Fruit fly (Drosophila melanogaster) whole organism, embryonic: ENCODE measurements around the gene CG42404.

ENCODE experiments used
- B-H2 ChIP-seq: fragments of 200-800 bp; sonication (Bioruptor generic); optimal IDR thresholded peaks from 2 replicates; lab custom pipeline; 2018; ENCODE audit warnings: missing biosample characterization, mild to moderate bottlenecking, missing genetic modification characterization
- Blimp-1 ChIP-seq: fragments of 200-800 bp; sonication (Bioruptor generic); optimal IDR thresholded peaks from 3 replicates; lab custom pipeline; 2018; ENCODE audit warnings: missing biosample characterization, missing genetic modification characterization, mild to moderate bottlenecking, moderate library complexity, missing genetic modification reagents
- CG10209 ChIP-seq: fragments of 200-800 bp; sonication (Bioruptor generic); optimal IDR thresholded peaks from 3 replicates; lab custom pipeline; 2017; ENCODE audit warnings: missing biosample characterization, mild to moderate bottlenecking, missing genetic modification characterization, missing genetic modification reagents
- CG11695 ChIP-seq: fragments of 200-800 bp; sonication (Bioruptor generic); IDR thresholded peaks from 3 replicates; pipeline ENCODE4 v1.3.6; 2022; ENCODE audit warnings: missing biosample characterization, missing genetic modification characterization
- CG11696 ChIP-seq: fragments of 200-800 bp; sonication (Bioruptor generic); IDR thresholded peaks from 2 replicates; pipeline ENCODE4 v1.3.6; 2022; ENCODE audit warnings: missing biosample characterization, missing genetic modification characterization
- CG12942 ChIP-seq: fragments of 200-800 bp; sonication (Bioruptor generic); optimal IDR thresholded peaks from 3 replicates; lab custom pipeline; 2016; ENCODE audit warnings: missing biosample characterization, missing genetic modification characterization
- CG13296 ChIP-seq: fragments of 200-800 bp; sonication (Bioruptor generic); optimal IDR thresholded peaks from 3 replicates; lab custom pipeline; 2018; ENCODE audit warnings: missing biosample characterization, mild to moderate bottlenecking, missing genetic modification characterization
- CG15073 ChIP-seq: fragments of 200-800 bp; sonication (Bioruptor generic); optimal IDR thresholded peaks from 2 replicates; lab custom pipeline; 2016; ENCODE audit warnings: missing biosample characterization, missing genetic modification characterization
- CG1603 ChIP-seq: fragments of 200-800 bp; sonication (Bioruptor generic); optimal IDR thresholded peaks from 2 replicates; lab custom pipeline; 2019; ENCODE audit warnings: missing biosample characterization, mild to moderate bottlenecking, missing genetic modification characterization, moderate library complexity
- CG17912 ChIP-seq: fragments of 200-800 bp; sonication (Bioruptor generic); optimal IDR thresholded peaks from 2 replicates; lab custom pipeline; 2018; ENCODE audit warnings: missing biosample characterization, mild to moderate bottlenecking, missing genetic modification characterization
- CG2678 ChIP-seq: fragments of 200-800 bp; sonication (Bioruptor generic); optimal IDR thresholded peaks from 3 replicates; lab custom pipeline; 2019; ENCODE audit warnings: missing biosample characterization, mild to moderate bottlenecking, missing genetic modification characterization, moderate library complexity
- CG3065 ChIP-seq: fragments of 200-800 bp; sonication (Bioruptor generic); optimal IDR thresholded peaks from 2 replicates; lab custom pipeline; 2016; ENCODE audit warnings: missing biosample characterization, missing genetic modification characterization
- CG31441 ChIP-seq: fragments of 200-800 bp; sonication (Bioruptor generic); IDR thresholded peaks from 2 replicates; pipeline ENCODE4 v1.3.6; 2022; ENCODE audit warnings: missing biosample characterization, missing genetic modification characterization
- CG33213 ChIP-seq: fragments of 200-800 bp; sonication (Bioruptor generic); optimal IDR thresholded peaks from 3 replicates; lab custom pipeline; 2016; ENCODE audit warnings: missing biosample characterization, missing genetic modification characterization
- CG42726 ChIP-seq: fragments of 200-800 bp; sonication (Bioruptor generic); IDR thresholded peaks from 2 replicates; pipeline ENCODE4 v1.3.6; 2022; ENCODE audit warnings: missing biosample characterization, missing genetic modification characterization; ENCODE audit not compliant: partially characterized antibody
- CG7372 ChIP-seq: fragments of 200-800 bp; sonication (Bioruptor generic); IDR thresholded peaks from 2 replicates; pipeline ENCODE4 v1.3.6; 2022; ENCODE audit warnings: missing biosample characterization, missing genetic modification characterization
- CG7839 ChIP-seq: fragments of 200-800 bp; sonication (Bioruptor generic); optimal IDR thresholded peaks from 3 replicates; lab custom pipeline; 2018; ENCODE audit warnings: missing biosample characterization, mild to moderate bottlenecking, missing genetic modification characterization, moderate library complexity
- CG8290 ChIP-seq, 3 experiments: fragments of 200-800 bp; sonication (Bioruptor generic); optimal IDR thresholded peaks; 2 replicates each; lab custom pipeline; 2016 to 2019; ENCODE audit warnings: missing biosample characterization in 3 of 3, missing genetic modification characterization in 3 of 3, mild to moderate bottlenecking in 2 of 3, moderate library complexity in 1 of 3
- Ets65A ChIP-seq: fragments of 200-800 bp; sonication (Bioruptor generic); peaks from one replicate; lab custom pipeline; 2016; ENCODE audit warnings: missing biosample characterization, missing genetic modification characterization
- HHEX ChIP-seq: fragments of 200-800 bp; sonication (Bioruptor generic); optimal IDR thresholded peaks from 3 replicates; lab custom pipeline; 2017; ENCODE audit warnings: missing biosample characterization, mild to moderate bottlenecking, missing genetic modification characterization, missing genetic modification reagents
- HmgD ChIP-seq: fragments of 200-800 bp; sonication (Bioruptor generic); optimal IDR thresholded peaks from 3 replicates; lab custom pipeline; 2016; ENCODE audit warnings: missing biosample characterization, missing genetic modification characterization
- Hr78 ChIP-seq, 2 experiments: fragments of 200-800 bp in 1 of 2; fragments of >200 bp in 1 of 2; sonication (Bioruptor generic) in 1 of 2; optimal IDR thresholded peaks; 2 replicates each; lab custom pipeline; 2017 to 2019; ENCODE audit warnings: missing biosample characterization in 2 of 2, missing genetic modification characterization in 2 of 2, mild to moderate bottlenecking in 1 of 2, moderate library complexity in 1 of 2
- Jarid2 ChIP-seq: fragments of 200-800 bp; sonication (Bioruptor generic); optimal IDR thresholded peaks from 3 replicates; lab custom pipeline; 2017; ENCODE audit warnings: mild to moderate bottlenecking, missing biosample characterization, missing genetic modification reagents, missing genetic modification characterization
- Lhr ChIP-seq: fragments of 200-800 bp; sonication (Bioruptor generic); optimal IDR thresholded peaks from 3 replicates; lab custom pipeline; 2017; ENCODE audit warnings: mild to moderate bottlenecking, missing biosample characterization, missing genetic modification reagents, missing genetic modification characterization
- MTF-1 ChIP-seq: fragments of 200-800 bp; sonication (Bioruptor generic); optimal IDR thresholded peaks from 2 replicates; lab custom pipeline; 2018; ENCODE audit warnings: missing biosample characterization, mild to moderate bottlenecking, missing genetic modification characterization, borderline replicate concordance
- Mad ChIP-seq: fragments of 200-800 bp; sonication (Bioruptor generic); optimal IDR thresholded peaks from 2 replicates; lab custom pipeline; 2016; ENCODE audit warnings: missing biosample characterization, missing genetic modification characterization
- Med ChIP-seq: fragments of 200-800 bp; sonication (Bioruptor generic); peaks from one replicate; lab custom pipeline; 2016; ENCODE audit warnings: missing biosample characterization, missing genetic modification characterization, mild to moderate bottlenecking, inconsistent platforms, moderate library complexity
- NfI ChIP-seq: fragments of 200-800 bp; sonication (Bioruptor generic); optimal IDR thresholded peaks from 3 replicates; lab custom pipeline; 2018; ENCODE audit warnings: missing biosample characterization, mild to moderate bottlenecking, missing genetic modification characterization, moderate library complexity
- Optix ChIP-seq: fragments of 200-800 bp; sonication (Bioruptor generic); IDR thresholded peaks from 3 replicates; pipeline ENCODE4 v1.3.6; 2022; ENCODE audit warnings: missing biosample characterization, missing genetic modification characterization
- PHDP ChIP-seq: fragments of 200-800 bp; sonication (Bioruptor generic); optimal IDR thresholded peaks from 3 replicates; lab custom pipeline; 2018; ENCODE audit warnings: missing biosample characterization, mild to moderate bottlenecking, missing genetic modification characterization, moderate library complexity
- Scr ChIP-seq: fragments of 200-800 bp; sonication (Bioruptor generic); IDR thresholded peaks from 2 replicates; pipeline ENCODE4 v1.3.6; 2022; ENCODE audit warnings: missing biosample characterization, missing genetic modification characterization; ENCODE audit not compliant: partially characterized antibody
- ato ChIP-seq: fragments of 200-800 bp; sonication (Bioruptor generic); IDR thresholded peaks from 2 replicates; pipeline ENCODE4 v1.3.6; 2022; ENCODE audit warnings: missing biosample characterization, missing genetic modification characterization; ENCODE audit not compliant: partially characterized antibody
- chinmo ChIP-seq: fragments of 200-800 bp; sonication (Bioruptor generic); IDR thresholded peaks from 4 replicates; pipeline ENCODE4 v1.3.6; 2022; ENCODE audit warnings: missing biosample characterization, missing genetic modification characterization; ENCODE audit not compliant: partially characterized antibody
- dati ChIP-seq: fragments of 200-800 bp; sonication (Bioruptor generic); IDR thresholded peaks from 2 replicates; pipeline ENCODE4 v1.3.6; 2022; ENCODE audit warnings: missing biosample characterization, missing genetic modification characterization
- dimm ChIP-seq: fragments of 200-800 bp; sonication (Bioruptor generic); IDR thresholded peaks from 2 replicates; pipeline ENCODE4 v1.3.6; 2022; ENCODE audit warnings: missing biosample characterization, missing genetic modification characterization
- dmrt11E ChIP-seq: fragments of 200-800 bp; sonication (Bioruptor generic); optimal IDR thresholded peaks from 3 replicates; lab custom pipeline; 2018; ENCODE audit warnings: missing biosample characterization, mild to moderate bottlenecking, missing genetic modification characterization, moderate library complexity
- ems ChIP-seq: fragments of 200-800 bp; sonication (Bioruptor generic); optimal IDR thresholded peaks from 3 replicates; lab custom pipeline; 2016; ENCODE audit warnings: missing biosample characterization, missing genetic modification characterization
- gsb ChIP-seq: fragments of 200-800 bp; sonication (Bioruptor generic); IDR thresholded peaks from 2 replicates; pipeline ENCODE4 v1.3.6; 2022; ENCODE audit warnings: missing biosample characterization, missing genetic modification characterization
- ham ChIP-seq: fragments of 200-800 bp; sonication (Bioruptor generic); IDR thresholded peaks from 2 replicates; pipeline ENCODE4 v1.3.6; 2022; ENCODE audit warnings: missing biosample characterization, missing genetic modification characterization
- hb ChIP-seq: fragments of 200-800 bp; sonication (Bioruptor generic); IDR thresholded peaks from 3 replicates; pipeline ENCODE4 v1.3.6; 2022; ENCODE audit warnings: missing biosample characterization, missing genetic modification characterization; ENCODE audit not compliant: partially characterized antibody
- inv ChIP-seq: fragments of 200-800 bp; sonication (Bioruptor generic); IDR thresholded peaks from 2 replicates; pipeline ENCODE4 v1.3.6; 2022; ENCODE audit warnings: missing biosample characterization, missing genetic modification characterization; ENCODE audit not compliant: partially characterized antibody
- nerfin-2 ChIP-seq: fragments of 200-800 bp; sonication (Bioruptor generic); IDR thresholded peaks from 2 replicates; pipeline ENCODE4 v1.3.6; 2022; ENCODE audit warnings: missing biosample characterization, missing genetic modification characterization; ENCODE audit not compliant: partially characterized antibody
- pros ChIP-seq: fragments of 200-800 bp; sonication (Bioruptor generic); optimal IDR thresholded peaks from 3 replicates; lab custom pipeline; 2019; ENCODE audit warnings: missing biosample characterization, mild to moderate bottlenecking, missing genetic modification characterization, moderate library complexity
- sens ChIP-seq: fragments of 200-800 bp; sonication (Bioruptor generic); peaks from one replicate; lab custom pipeline; 2016; ENCODE audit warnings: missing biosample characterization, missing genetic modification characterization
- shn ChIP-seq: fragments of 200-800 bp; sonication (Bioruptor generic); optimal IDR thresholded peaks from 3 replicates; lab custom pipeline; 2016; ENCODE audit warnings: missing biosample characterization, missing genetic modification characterization
- slp2 ChIP-seq: fragments of 200-800 bp; sonication (Bioruptor generic); optimal IDR thresholded peaks from 2 replicates; lab custom pipeline; 2016; ENCODE audit warnings: missing biosample characterization, missing genetic modification characterization
- zen2 ChIP-seq: fragments of 200-800 bp; sonication (Bioruptor generic); IDR thresholded peaks from 3 replicates; pipeline ENCODE4 v1.3.6; 2022; ENCODE audit warnings: missing biosample characterization, missing genetic modification characterization; ENCODE audit not compliant: partially characterized antibody
- zfh2 ChIP-seq: fragments of 200-800 bp; sonication (Bioruptor generic); optimal IDR thresholded peaks from 2 replicates; lab custom pipeline; 2016; ENCODE audit warnings: missing biosample characterization, missing genetic modification characterization

CG42404 gene

DNA sequence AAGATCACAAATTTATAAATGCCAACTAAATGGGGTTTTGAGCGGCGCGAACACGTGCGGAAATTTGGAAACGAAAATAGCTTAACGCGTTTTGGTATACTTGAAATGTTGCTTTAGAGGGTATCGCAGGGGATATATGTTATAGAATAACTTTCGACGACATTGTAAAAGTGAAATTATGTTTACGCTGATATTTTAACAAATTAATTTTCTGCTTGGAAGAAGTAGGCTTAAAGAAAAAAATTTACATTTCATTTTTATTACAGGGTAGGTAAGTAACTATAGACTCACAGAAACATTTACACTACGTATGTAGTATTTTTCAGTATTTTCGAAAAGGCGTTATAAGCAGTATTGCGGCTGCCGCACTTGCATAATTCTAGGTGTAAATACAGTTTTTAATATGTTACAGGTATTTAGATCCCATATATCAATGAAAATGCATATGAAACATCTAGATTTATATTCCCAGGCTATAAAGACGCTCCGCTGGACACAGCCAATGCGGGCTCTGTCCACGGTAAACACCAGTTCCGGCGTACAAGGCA lies 20.5 kb upstream of the CG42404 start, which contains the start of the genes Art3 and mRpS10 (continued):
- TF ChIP-seq CG11696: peak; percentile 99
- TF ChIP-seq CG7839: peak; percentile 100
- peak; percentile 100 for TF ChIP-seq CG17912 (GFP tag; lab: Kevin White, UChicago)
- TF ChIP-seq HmgD (GFP tag; lab: Kevin White, UChicago): peak; percentile 99
- TF ChIP-seq dimm (GFP tag; lab: Robert Waterston, UW): peak; percentile 100
- peak; percentile 100 for TF ChIP-seq sens
- TF ChIP-seq slp2 (GFP tag; lab: Kevin White, UChicago): peak; percentile 100
- peak; percentile 100 for TF ChIP-seq CG8290 (GFP tag; optimal IDR thresholded peaks at IDR 0.05; lab: Kevin White, UChicago)
- TF ChIP-seq CG8290 (tag; optimal IDR thresholded peaks at IDR 0.05; lab: Kevin White, UChicago): peak; percentile 99 to 100
- TF ChIP-seq Med (GFP tag; lab: Kevin White, UChicago): peak; percentile 100
- peak in 1 of 2 experiments; percentile 98 for TF ChIP-seq Hr78 (GFP tag; optimal IDR thresholded peaks at IDR 0.05; lab: Kevin White, UChicago)
- TF ChIP-seq Scr (GFP tag; lab: Robert Waterston, UW): peak; percentile 40
- TF ChIP-seq Ets65A (GFP tag; lab: Kevin White, UChicago): peak; percentile 100
- TF ChIP-seq CG31441 (GFP tag; lab: Robert Waterston, UW): peak; percentile 100
- TF ChIP-seq HHEX (GFP tag; lab: Kevin White, UChicago): peak; percentile 100
- peak; percentile 100 for TF ChIP-seq ham (GFP tag; lab: Robert Waterston, UW)
- no peak for TF ChIP-seq chinmo
- no peak for TF ChIP-seq nerfin-2
- peak; percentile 100 for TF ChIP-seq CG2678 (tag; lab: Kevin White, UChicago)
- peak; percentile 100 for TF ChIP-seq MTF-1 (GFP tag; lab: Kevin White, UChicago)
- TF ChIP-seq Lhr (GFP tag; lab: Kevin White, UChicago): peak; percentile 99
- peak; percentile 100 for TF ChIP-seq dmrt11E (tag; lab: Kevin White, UChicago)
- peak; percentile 100 for TF ChIP-seq dati
- TF ChIP-seq zfh2 (GFP tag; lab: Kevin White, UChicago): peak; percentile 100
- TF ChIP-seq CG33213 (GFP tag; lab: Kevin White, UChicago): peak; percentile 100
- peak; percentile 92 for TF ChIP-seq pros (GFP tag; lab: Kevin White, UChicago)
- no peak for TF ChIP-seq hb (GFP tag; lab: Robert Waterston, UW)
- no peak for TF ChIP-seq ato (GFP tag; lab: Robert Waterston, UW)
- TF ChIP-seq B-H2: peak; percentile 100
- TF ChIP-seq Jarid2: no peak
- peak; percentile 100 for TF ChIP-seq CG13296 (GFP tag; lab: Kevin White, UChicago)
- TF ChIP-seq inv (GFP tag; lab: Robert Waterston, UW): no peak
- TF ChIP-seq ems (GFP tag; lab: Kevin White, UChicago): peak; percentile 100
- TF ChIP-seq CG10209: peak; percentile 100
- peak; percentile 100 for TF ChIP-seq NfI (GFP tag; lab: Kevin White, UChicago)
- TF ChIP-seq zen2 (GFP tag; lab: Robert Waterston, UW): no peak
- peak; percentile 99 for TF ChIP-seq CG1603 (tag; lab: Kevin White, UChicago)
- peak; percentile 99 for TF ChIP-seq Blimp-1 (GFP tag; lab: Kevin White, UChicago)
- peak; percentile 88; the same call in 2 of the 3 replicates for TF ChIP-seq Optix (GFP tag; lab: Robert Waterston, UW)
- TF ChIP-seq CG42726: 0 out of 2 replicates have a peak, but pooled peaks have one; percentile 36
- peak; percentile 100 for TF ChIP-seq shn (GFP tag; lab: Kevin White, UChicago)
- peak; percentile 100 for TF ChIP-seq PHDP (tag; lab: Kevin White, UChicago)
- peak; percentile 100 for TF ChIP-seq CG3065 (GFP tag; lab: Kevin White, UChicago)
- TF ChIP-seq CG15073: peak; percentile 96
- TF ChIP-seq CG7372 (GFP tag; lab: Robert Waterston, UW): peak; percentile 100
- TF ChIP-seq gsb (GFP tag; lab: Robert Waterston, UW): peak; percentile 100
- TF ChIP-seq CG12942: peak; percentile 100
- peak; percentile 100 for TF ChIP-seq Mad (GFP tag; lab: Kevin White, UChicago)
- peak; percentile 100 for TF ChIP-seq CG11695 (GFP tag; lab: Robert Waterston, UW)
